Worm (Caenorhabditis elegans): Measurements from ENCODE around the gene pals-40.
"Not testable (repeated sequence)": the region's sequence is repeated elsewhere in the genome, so short reads cannot be mapped to it uniquely, and the experiment has no call there.

pals-40 gene

ce11 chrIII:1380535-1381274 is 2.9 kb upstream of the pals-40 start, which contains the start of the genes pals-21 and Y82E9BR.6:
pals-21 (minus strand) TSS chrIII:1380635.
Y82E9BR.6 (plus strand) TSS chrIII:1381224.
- no peak for TF ChIP-seq nhr-12 (tag; optimal IDR thresholded peaks at IDR 0.05)
- no peak for TF ChIP-seq nhr-76 (tag; optimal IDR thresholded peaks at IDR 0.05)
- peak; percentile 75 for TF ChIP-seq hlh-1 (tag; optimal IDR thresholded peaks at IDR 0.05)

ce11 chrIII:1375491-1375890 is 2.3 kb downstream of the pals-40 start, which contains the start of gene Y82E9BR.10:
Y82E9BR.10 (minus strand) TSS chrIII:1375591.
- TF ChIP-seq blmp-1 (tag; optimal IDR thresholded peaks at IDR 0.05); tbx-8 (GFP tag; optimal IDR thresholded peaks at IDR 0.05); ham-2 (GFP tag; optimal IDR thresholded peaks at IDR 0.05): not testable (repeated sequence)

DNA sequence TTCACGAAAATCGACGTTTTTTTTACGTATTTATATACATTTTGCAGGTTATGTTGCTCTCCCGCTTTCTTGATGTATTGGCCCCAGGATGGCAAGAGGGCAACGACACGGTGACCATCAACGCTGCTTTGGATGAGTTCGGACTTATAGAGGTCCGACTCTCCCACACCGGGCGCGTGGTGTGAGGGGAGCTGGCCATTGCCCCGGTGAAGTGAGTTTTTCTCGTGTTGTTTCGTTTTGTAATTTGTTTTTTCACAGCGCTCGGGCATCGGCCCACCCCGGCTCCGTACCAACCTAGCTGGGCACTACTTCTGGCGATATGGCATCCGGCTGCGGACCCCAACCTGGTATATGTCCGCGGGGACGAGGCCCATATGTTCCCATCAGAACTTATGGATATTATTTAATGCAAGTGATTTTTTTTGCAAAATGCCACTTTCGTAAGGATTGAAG is 3.4 kb downstream of the pals-40 start, which contains the start of gene Y82E9BR.20:
Gene Y82E9BR.20 (plus strand): TSS at position 51 of the 453 bp plus-strand sequence.
- TF ChIP-seq zip-8 (tag; optimal IDR thresholded peaks at IDR 0.05) = no peak
- TF ChIP-seq lsy-2 (tag; optimal IDR thresholded peaks at IDR 0.05) = no peak
- no peak for TF ChIP-seq nhr-2 (tag; optimal IDR thresholded peaks at IDR 0.05)
- TF ChIP-seq snpc-4 (tag; optimal IDR thresholded peaks at IDR 0.05) = no peak
- TF ChIP-seq unc-39 (tag; optimal IDR thresholded peaks at IDR 0.05) = no peak
- TF ChIP-seq hlh-1 (tag; optimal IDR thresholded peaks at IDR 0.05) = no peak
- no peak for TF ChIP-seq sem-2 (GFP tag; optimal IDR thresholded peaks at IDR 0.05)
- TF ChIP-seq flh-1 (GFP tag; optimal IDR thresholded peaks at IDR 0.05) = no peak

- TF ChIP-seq hlh-1 (tag; optimal IDR thresholded peaks at IDR 0.05) = peak; percentile 82
- no peak for TF ChIP-seq zip-8 (tag; optimal IDR thresholded peaks at IDR 0.05)
These were observed 5.2 kb downstream of the pals-40 start for ce11 chrIII:1372563-1372962.

DNA sequence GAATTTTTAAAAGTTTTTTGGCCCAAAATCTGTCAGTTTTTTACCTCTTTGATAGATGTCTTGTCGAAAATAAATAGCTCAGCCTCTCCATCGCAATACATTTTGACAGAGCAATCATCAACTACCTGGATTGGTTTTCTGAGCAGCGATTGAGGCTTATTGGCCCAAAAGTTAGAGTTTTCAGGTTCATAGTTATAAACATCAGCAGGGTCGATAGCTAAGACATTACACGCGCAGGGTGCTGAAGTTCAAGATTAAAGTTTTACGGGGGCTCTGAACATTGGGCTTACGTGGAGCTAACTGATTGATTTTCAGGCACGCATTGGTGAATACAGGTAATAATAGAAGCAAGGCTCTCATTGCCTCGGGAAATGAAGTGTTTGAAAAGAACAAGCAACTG is 18.1 kb downstream of the pals-40 start, which contains the start of gene Y82E9BR.9:
Gene Y82E9BR.9 (minus strand): TSS at position 101 of the 400 bp plus-strand sequence.
- no peak for TF ChIP-seq nhr-237 (tag; optimal IDR thresholded peaks at IDR 0.05)
- no peak for TF ChIP-seq drap-1 (GFP tag; optimal IDR thresholded peaks at IDR 0.05)
- no peak for TF ChIP-seq flh-1 (GFP tag; optimal IDR thresholded peaks at IDR 0.05)
- no peak for TF ChIP-seq pha-4 (tag; optimal IDR thresholded peaks at IDR 0.05)
- TF ChIP-seq tbx-8 (GFP tag; optimal IDR thresholded peaks at IDR 0.05) = no peak
- TF ChIP-seq M03D4.4 (tag; optimal IDR thresholded peaks at IDR 0.05) = no peak

- not testable (repeated sequence) for TF ChIP-seq nhr-2 (tag; optimal IDR thresholded peaks at IDR 0.05); mab-5 (tag; optimal IDR thresholded peaks at IDR 0.05); lin-32 (GFP tag; optimal IDR thresholded peaks at IDR 0.05)
These were observed 19.8 kb downstream of the pals-40 start, which contains the start of gene Y82E9BR.8 for ce11 chrIII:1357973-1358372. Y82E9BR.8 (minus strand) TSS chrIII:1358073.

ce11 chrIII:1355320-1355719 is 22.5 kb downstream of the pals-40 start, which contains the start of gene Y82E9BL.1:
Y82E9BL.1 (minus strand) TSS chrIII:1355420.
- TF ChIP-seq mep-1 (tag; optimal IDR thresholded peaks at IDR 0.05) (no peak), mab-5 (tag; optimal IDR thresholded peaks at IDR 0.05) (no peak), zip-8 (tag; optimal IDR thresholded peaks at IDR 0.05) (no peak), ztf-11 (tag; optimal IDR thresholded peaks at IDR 0.05) (no peak), M03D4.4 (tag; optimal IDR thresholded peaks at IDR 0.05) (no peak), elt-3 (tag; optimal IDR thresholded peaks at IDR 0.05) (no peak), blmp-1 (tag; optimal IDR thresholded peaks at IDR 0.05) (no peak), nhr-28 (tag; optimal IDR thresholded peaks at IDR 0.05) (no peak), ceh-39 (tag; optimal IDR thresholded peaks at IDR 0.05) (no peak), cnd-1 (tag; optimal IDR thresholded peaks at IDR 0.05) (no peak), snpc-4 (tag; optimal IDR thresholded peaks at IDR 0.05) (no peak), ceh-83 (GFP tag; optimal IDR thresholded peaks at IDR 0.05) (no peak), nhr-237 (tag; optimal IDR thresholded peaks at IDR 0.05) (no peak), elt-1 (tag; optimal IDR thresholded peaks at IDR 0.05; ENCODE audit: borderline replicate concordance, insufficient read depth) (no peak), mls-2 (tag; optimal IDR thresholded peaks at IDR 0.05) (no peak), hlh-1 (tag; optimal IDR thresholded peaks at IDR 0.05) (no peak), unc-120 (tag; optimal IDR thresholded peaks at IDR 0.05; ENCODE audit: poor library complexity, severe bottlenecking) (no peak), lin-13 (tag; optimal IDR thresholded peaks at IDR 0.05) (no peak)
